Fruit fly (Drosophila melanogaster) S2 (cell line): ENCODE results near the gene CG31097.

Experiments
- CG8478 ChIP-seq: fragments of >200 bp; optimal IDR thresholded peaks from 2 replicates; lab custom pipeline; 2018
- CTCF ChIP-seq, 2 experiments: fragments of >200 bp; optimal IDR thresholded peaks; 2 replicates each; lab custom pipeline; 2018

DNA sequence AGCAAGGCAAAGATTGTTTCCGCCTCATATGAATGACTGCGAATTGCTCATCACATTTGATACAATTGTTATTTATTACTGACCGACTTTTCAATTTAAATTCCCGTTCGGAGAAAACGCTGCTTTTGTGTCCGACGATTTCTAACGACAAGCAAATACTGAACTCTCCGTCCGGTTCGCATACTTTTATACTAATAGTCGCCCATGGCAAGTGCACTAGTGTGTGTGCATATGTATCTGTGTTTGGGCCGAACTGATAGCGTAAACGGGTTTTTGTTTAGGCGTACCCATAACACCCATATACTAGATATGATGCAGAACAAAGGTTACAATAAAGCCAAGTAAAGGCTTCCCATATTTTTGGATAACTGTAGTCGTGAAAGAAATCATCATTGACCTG, 10.7 kb upstream of the CG31097 start, which contains the start of gene CG10550:
- TF ChIP-seq CG8478 (lab: Kevin White, UChicago) (no peak), CTCF (optimal IDR thresholded peaks at IDR 0.05; lab: Kevin White, UChicago) (no peak)
